Worm (Caenorhabditis elegans) whole organism, L3 larva: ENCODE measurements around the gene C01G6.2.

ENCODE experiments used
- aly-2 ChIP-seq: fragments of 150-350 bp; optimal IDR thresholded peaks from 2 replicates; lab custom pipeline; 2014; ENCODE audit warnings: missing biosample characterization, missing genetic modification characterization
- ceh-82 ChIP-seq: fragments of 150-350 bp; optimal IDR thresholded peaks from 2 replicates; lab custom pipeline; 2014; ENCODE audit warnings: missing biosample characterization, missing genetic modification characterization
- egl-27 ChIP-seq: sonication (generic microtip); optimal IDR thresholded peaks from 4 replicates; lab custom pipeline; 2017; ENCODE audit warnings: missing biosample characterization, missing genetic modification reagents, missing genetic modification characterization
- fkh-10 ChIP-seq: sonication (generic microtip); optimal IDR thresholded peaks from 2 replicates; lab custom pipeline; 2017; ENCODE audit warnings: missing biosample characterization, missing genetic modification reagents, missing genetic modification characterization
- hmg-11 ChIP-seq: sonication (generic microtip); optimal IDR thresholded peaks from 2 replicates; lab custom pipeline; 2016; ENCODE audit warnings: missing genetic modification characterization, missing compliant biosample characterization
- nfya-1 ChIP-seq: sonication (generic microtip); optimal IDR thresholded peaks from 2 replicates; lab custom pipeline; 2017; ENCODE audit warnings: missing genetic modification characterization, mild to moderate bottlenecking, missing compliant biosample characterization, antibody characterized with exemption, moderate library complexity; ENCODE audit not compliant: insufficient read depth
- tbx-2 ChIP-seq: sonication (generic microtip); optimal IDR thresholded peaks from 2 replicates; lab custom pipeline; 2016; ENCODE audit warnings: mild to moderate bottlenecking, missing genetic modification characterization, missing compliant biosample characterization

DNA sequence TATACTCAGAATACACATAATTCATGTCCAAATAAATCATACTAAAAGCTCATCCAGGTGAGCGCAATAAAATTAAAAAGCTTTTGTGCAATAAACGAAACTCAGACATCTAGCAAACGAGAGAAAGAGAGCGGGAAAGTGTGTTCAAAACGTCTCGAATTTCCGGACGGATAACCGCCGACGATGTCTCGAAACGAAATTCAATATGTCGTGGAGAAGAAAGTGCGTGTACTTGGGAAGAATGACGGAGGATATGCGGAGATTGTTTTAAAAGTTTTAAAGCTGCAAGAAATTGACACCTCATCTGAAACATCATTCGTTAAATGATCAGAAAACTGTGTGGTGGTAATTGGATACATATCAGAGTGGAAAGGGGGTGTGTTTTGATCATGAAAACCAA lies 47.9 kb downstream of the C01G6.2 start:
- TF ChIP-seq egl-27 (tag; lab: Kevin White, UChicago) (no peak), hmg-11 (tag; lab: Kevin White, UChicago) (no peak), tbx-2 (tag; lab: Kevin White, UChicago) (no peak), aly-2 (tag; lab: Kevin White, UChicago) (no peak), nfya-1 (no peak), ceh-82 (tag; lab: Kevin White, UChicago) (no peak), fkh-10 (GFP tag; lab: Kevin White, UChicago) (no peak)
